Fruit fly (Drosophila melanogaster) S2 (cell line): Measurements from ENCODE around the gene CG15169.

Source experiments
- CG8478 ChIP-seq: fragments of >200 bp; optimal IDR thresholded peaks from 2 replicates; lab custom pipeline; 2018
- CTCF ChIP-seq, 2 experiments: fragments of >200 bp; optimal IDR thresholded peaks; 2 replicates each; lab custom pipeline; 2018

DNA sequence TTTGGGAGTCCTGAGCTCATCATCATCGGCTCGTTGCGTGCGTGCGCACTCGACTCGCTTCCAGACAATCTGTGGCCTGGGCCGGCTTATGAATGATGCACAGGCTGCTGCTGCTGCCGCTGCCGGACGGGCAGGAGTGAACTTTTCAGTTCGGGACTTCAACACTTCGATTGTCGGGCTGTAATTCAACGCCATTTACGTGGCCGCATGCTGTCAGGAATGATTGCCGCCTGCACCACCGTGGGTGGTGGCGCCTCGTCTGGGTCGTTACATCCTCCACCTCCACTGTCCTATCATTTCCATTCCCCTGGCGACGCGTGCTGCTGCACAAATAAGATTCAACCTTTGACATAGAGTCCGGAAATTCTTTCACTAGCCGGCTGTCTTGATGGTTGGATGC lies 19.2 kb downstream of the CG15169 start:
- no peak for TF ChIP-seq CTCF (optimal IDR thresholded peaks at IDR 0.05; lab: Kevin White, UChicago)
- TF ChIP-seq CG8478 (lab: Kevin White, UChicago), result no peak
